Worm (Caenorhabditis elegans) whole organism, mixed stage, embryonic: ENCODE measurements around the gene lurp-1.

Experiments used
- M03D4.4 ChIP-seq: sonication (generic microtip); optimal IDR thresholded peaks from 2 replicates; lab custom pipeline; 2017; ENCODE audit warnings: mild to moderate bottlenecking, missing genetic modification characterization, missing compliant biosample characterization
- bed-3 ChIP-seq: fragments of 200-800 bp; sonication (Bioruptor generic); optimal IDR thresholded peaks from 3 replicates; lab custom pipeline; 2018; ENCODE audit warnings: mild to moderate bottlenecking, missing genetic modification characterization, moderate library complexity, missing compliant biosample characterization
- ceh-39 ChIP-seq: fragments of 150-350 bp; optimal IDR thresholded peaks from 2 replicates; lab custom pipeline; 2014; ENCODE audit warnings: missing biosample characterization, missing genetic modification characterization
- ceh-43 ChIP-seq: fragments of 200-800 bp; sonication (Bioruptor generic); optimal IDR thresholded peaks from 2 replicates; lab custom pipeline; 2018; ENCODE audit warnings: mild to moderate bottlenecking, missing genetic modification characterization, moderate library complexity, missing compliant biosample characterization
- ces-1 ChIP-seq: fragments of 150-350 bp; optimal IDR thresholded peaks from 2 replicates; lab custom pipeline; 2014; ENCODE audit warnings: missing biosample characterization, missing genetic modification reagents, missing genetic modification characterization
- cnd-1 ChIP-seq: fragments of 200-800 bp; sonication (Bioruptor generic); optimal IDR thresholded peaks from 2 replicates; lab custom pipeline; 2018; ENCODE audit warnings: mild to moderate bottlenecking, missing genetic modification characterization, missing compliant biosample characterization
- drap-1 ChIP-seq: fragments of 200-800 bp; sonication (Bioruptor generic); optimal IDR thresholded peaks from 3 replicates; lab custom pipeline; 2018; ENCODE audit warnings: mild to moderate bottlenecking, missing genetic modification characterization, missing compliant biosample characterization
- elt-1 ChIP-seq: sonication (generic microtip); optimal IDR thresholded peaks from 2 replicates; lab custom pipeline; 2017; ENCODE audit warnings: missing genetic modification characterization, mild to moderate bottlenecking, missing compliant biosample characterization, antibody characterized with exemption, moderate library complexity, borderline replicate concordance; ENCODE audit not compliant: insufficient read depth
- elt-3 ChIP-seq: fragments of 150-350 bp; optimal IDR thresholded peaks from 2 replicates; lab custom pipeline; 2014; ENCODE audit warnings: missing biosample characterization, missing genetic modification characterization
- flh-1 ChIP-seq: fragments of 200-800 bp; sonication (Bioruptor generic); optimal IDR thresholded peaks from 2 replicates; lab custom pipeline; 2018; ENCODE audit warnings: mild to moderate bottlenecking, missing genetic modification characterization, moderate library complexity, missing compliant biosample characterization
- ham-2 ChIP-seq: fragments of 200-800 bp; sonication (Bioruptor generic); optimal IDR thresholded peaks from 2 replicates; lab custom pipeline; 2018; ENCODE audit warnings: mild to moderate bottlenecking, missing genetic modification characterization, missing compliant biosample characterization
- hlh-1 ChIP-seq: fragments of 150-350 bp; optimal IDR thresholded peaks from 2 replicates; lab custom pipeline; 2014; ENCODE audit warnings: missing biosample characterization, missing genetic modification reagents, missing genetic modification characterization
- lin-13 ChIP-seq: fragments of 150-350 bp; optimal IDR thresholded peaks from 2 replicates; lab custom pipeline; 2014; ENCODE audit warnings: missing biosample characterization, missing genetic modification characterization
- lsy-2 ChIP-seq: fragments of 150-350 bp; optimal IDR thresholded peaks from 2 replicates; lab custom pipeline; 2014; ENCODE audit warnings: missing biosample characterization, missing genetic modification characterization
- mab-5 ChIP-seq: fragments of 150-350 bp; optimal IDR thresholded peaks from 2 replicates; lab custom pipeline; 2014; ENCODE audit warnings: missing biosample characterization, missing genetic modification characterization
- mep-1 ChIP-seq: fragments of 150-350 bp; optimal IDR thresholded peaks from 2 replicates; lab custom pipeline; 2017; ENCODE audit warnings: missing biosample characterization, missing genetic modification reagents, missing genetic modification characterization, inconsistent platforms
- mls-2 ChIP-seq: sonication (generic microtip); optimal IDR thresholded peaks from 2 replicates; lab custom pipeline; 2016; ENCODE audit warnings: mild to moderate bottlenecking, missing genetic modification characterization, moderate library complexity, missing compliant biosample characterization
- nhr-12 ChIP-seq: fragments of 150-350 bp; optimal IDR thresholded peaks from 2 replicates; lab custom pipeline; 2014; ENCODE audit warnings: missing biosample characterization, missing genetic modification characterization
- nhr-2 ChIP-seq: fragments of 150-350 bp; optimal IDR thresholded peaks from 2 replicates; lab custom pipeline; 2014; ENCODE audit warnings: missing biosample characterization, missing genetic modification characterization
- nhr-237 ChIP-seq: fragments of 150-350 bp; optimal IDR thresholded peaks from 2 replicates; lab custom pipeline; 2014; ENCODE audit warnings: missing biosample characterization, missing genetic modification characterization
- nhr-28 ChIP-seq: fragments of 150-350 bp; optimal IDR thresholded peaks from 2 replicates; lab custom pipeline; 2014; ENCODE audit warnings: missing biosample characterization, missing genetic modification characterization
- nhr-76 ChIP-seq: sonication (generic microtip); optimal IDR thresholded peaks from 2 replicates; lab custom pipeline; 2017; ENCODE audit warnings: missing biosample characterization, missing genetic modification characterization
- pha-4 ChIP-seq: fragments of 150-350 bp; optimal IDR thresholded peaks from 2 replicates; lab custom pipeline; 2018; ENCODE audit warnings: missing biosample characterization, missing genetic modification reagents, missing genetic modification characterization
- sem-2 ChIP-seq: fragments of 200-800 bp; sonication (Bioruptor generic); optimal IDR thresholded peaks from 2 replicates; lab custom pipeline; 2018; ENCODE audit warnings: mild to moderate bottlenecking, missing genetic modification characterization, missing compliant biosample characterization
- sptf-1 ChIP-seq: sonication (generic microtip); optimal IDR thresholded peaks from 2 replicates; lab custom pipeline; 2017; ENCODE audit warnings: mild to moderate bottlenecking, missing genetic modification characterization, moderate library complexity, missing compliant biosample characterization
- tbx-8 ChIP-seq: fragments of 200-800 bp; sonication (Bioruptor generic); optimal IDR thresholded peaks from 2 replicates; lab custom pipeline; 2018; ENCODE audit warnings: mild to moderate bottlenecking, missing genetic modification characterization, moderate library complexity, missing compliant biosample characterization
- unc-120 ChIP-seq: sonication (generic microtip); optimal IDR thresholded peaks from 2 replicates; lab custom pipeline; 2017; ENCODE audit warnings: missing genetic modification characterization, missing compliant biosample characterization; ENCODE audit not compliant: poor library complexity, severe bottlenecking
- unc-39 ChIP-seq: fragments of 150-350 bp; optimal IDR thresholded peaks from 2 replicates; lab custom pipeline; 2014; ENCODE audit warnings: missing biosample characterization, missing genetic modification characterization
- unc-62 ChIP-seq: fragments of 150-350 bp; optimal IDR thresholded peaks from 2 replicates; lab custom pipeline; 2014; ENCODE audit warnings: missing biosample characterization, missing genetic modification reagents, missing genetic modification characterization
- ztf-11 ChIP-seq: fragments of 150-350 bp; optimal IDR thresholded peaks from 2 replicates; lab custom pipeline; 2014; ENCODE audit warnings: missing biosample characterization, missing genetic modification characterization

Gene lurp-1

DNA sequence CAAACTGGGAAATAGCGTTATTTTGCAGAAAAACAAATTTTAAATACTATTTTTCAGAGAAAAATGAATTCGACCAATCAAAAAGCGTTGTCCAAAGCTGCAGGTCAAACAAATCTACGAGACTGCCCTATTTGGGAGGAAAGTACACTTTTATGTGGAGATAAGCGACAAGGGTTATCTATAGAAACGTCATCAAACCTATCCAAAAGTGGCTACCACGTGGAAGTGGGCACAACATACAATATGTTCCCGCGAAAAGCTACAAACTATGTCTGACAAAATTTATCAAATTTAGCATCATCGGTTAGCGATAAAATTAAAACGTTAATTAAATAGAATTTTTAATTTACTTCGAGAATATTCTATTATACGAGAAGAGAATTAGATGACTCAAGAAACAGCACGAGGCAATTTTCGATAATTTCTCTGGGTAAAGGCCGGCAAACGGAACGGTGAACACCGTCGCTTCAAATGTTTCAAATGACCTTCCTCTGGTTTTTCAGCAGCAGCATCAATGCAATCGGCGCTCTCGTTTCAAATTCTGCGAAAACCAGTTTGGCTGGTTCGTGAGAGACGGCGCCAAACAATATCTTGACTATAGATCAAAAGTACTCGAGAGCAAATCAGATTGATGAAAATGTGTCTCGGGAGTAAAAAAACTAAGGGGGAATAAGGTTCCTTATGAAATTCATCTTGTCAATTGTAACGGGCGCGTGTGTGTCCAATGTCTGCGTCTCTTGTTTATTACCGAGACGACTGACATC lies 18.8 kb upstream of the lurp-1 start:
- TF ChIP-seq nhr-237 (tag; lab: Kevin White, UChicago) (no peak), flh-1 (GFP tag; lab: Kevin White, UChicago) (no peak), nhr-12 (tag; lab: Kevin White, UChicago) (no peak), ztf-11 (tag; lab: Kevin White, UChicago) (no peak), mep-1 (tag; lab: Kevin White, UChicago) (no peak), nhr-2 (tag; lab: Kevin White, UChicago) (no peak), unc-39 (no peak), bed-3 (GFP tag; lab: Kevin White, UChicago) (no peak), sptf-1 (tag; lab: Kevin White, UChicago) (no peak), ces-1 (GFP tag; lab: Kevin White, UChicago) (no peak)

DNA sequence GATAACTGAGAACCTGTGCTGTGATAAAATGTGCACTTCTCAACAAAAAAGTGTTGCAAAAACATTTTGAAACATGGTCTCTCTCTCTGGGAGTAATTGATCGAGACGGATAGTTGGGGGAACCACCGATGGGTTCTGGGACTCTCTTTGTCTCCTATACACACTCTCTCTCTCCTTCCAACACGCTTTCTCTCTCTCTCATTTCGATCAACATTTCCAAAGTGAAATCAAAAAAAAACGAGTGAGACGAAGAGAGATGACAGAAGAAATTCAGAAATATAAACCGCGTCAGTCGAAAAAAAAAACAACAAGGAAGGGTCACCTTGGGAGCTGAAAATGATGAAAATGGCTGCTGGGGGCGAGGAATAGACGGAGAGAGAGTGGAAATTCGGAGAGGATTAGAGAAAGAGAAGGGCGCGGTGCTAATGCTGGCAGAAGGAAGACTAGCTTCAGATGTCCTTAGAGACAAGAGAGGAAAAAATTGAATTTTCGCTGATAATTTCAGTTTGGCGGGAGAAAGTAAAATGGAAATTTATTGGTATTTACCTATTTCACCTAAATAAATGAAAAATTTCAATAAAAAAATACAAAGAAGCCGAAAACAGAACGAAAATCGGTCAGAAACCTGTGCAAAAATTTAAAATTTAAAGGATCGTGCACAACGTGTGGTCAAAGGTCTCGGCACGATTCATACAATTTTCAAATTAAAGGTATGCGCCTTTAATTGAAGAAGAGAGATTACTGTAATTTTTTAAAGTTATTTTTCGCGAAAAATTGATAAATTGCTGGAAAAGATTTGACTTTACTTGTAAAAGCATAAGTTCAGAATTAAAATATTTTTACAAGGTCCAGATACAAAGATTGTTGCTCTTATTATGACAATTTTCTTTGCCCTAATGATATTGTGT lies 17.7 kb upstream of the lurp-1 start:
- TF ChIP-seq lin-13 (tag; lab: Kevin White, UChicago) (no peak), ces-1 (GFP tag; lab: Kevin White, UChicago) (no peak), hlh-1 (tag; lab: Kevin White, UChicago) (peak; percentile 1)

DNA sequence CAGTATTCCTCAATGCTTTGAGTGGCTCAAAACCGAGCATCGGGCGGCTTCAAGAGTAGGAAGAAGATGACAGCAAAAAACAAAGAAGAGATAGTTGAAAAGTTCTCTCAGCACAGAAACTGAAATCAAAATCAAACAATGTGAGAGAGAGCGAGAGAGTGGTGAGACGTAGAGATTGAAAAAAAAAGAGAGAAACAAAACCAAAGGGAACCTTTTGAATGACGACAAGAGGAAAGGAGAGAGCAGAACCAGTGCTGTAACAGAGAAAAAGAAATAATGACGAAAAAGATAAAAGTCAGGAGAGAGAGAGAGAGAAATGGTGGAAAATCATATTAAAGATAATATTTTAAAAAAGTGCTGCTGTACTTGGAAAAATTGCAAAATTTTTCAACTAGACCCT lies 13.5 kb upstream of the lurp-1 start:
- no peak for TF ChIP-seq nhr-76 (tag; lab: Kevin White, UChicago)
- no peak for TF ChIP-seq mab-5 (tag; lab: Kevin White, UChicago)
- no peak for TF ChIP-seq bed-3 (GFP tag; lab: Kevin White, UChicago)
- no peak for TF ChIP-seq elt-3 (tag; lab: Kevin White, UChicago)
- peak; percentile 13 for TF ChIP-seq unc-62 (GFP tag; lab: Kevin White, UChicago)
- TF ChIP-seq sem-2 = no peak
- no peak for TF ChIP-seq elt-1 (tag; lab: Kevin White, UChicago)
- no peak for TF ChIP-seq nhr-2 (tag; lab: Kevin White, UChicago)
- TF ChIP-seq unc-120 = peak; percentile 43
- TF ChIP-seq ces-1 (GFP tag; lab: Kevin White, UChicago) = no peak
- no peak for TF ChIP-seq nhr-28 (tag; lab: Kevin White, UChicago)
- no peak for TF ChIP-seq lsy-2 (tag; lab: Kevin White, UChicago)
- no peak for TF ChIP-seq tbx-8
- no peak for TF ChIP-seq drap-1
- no peak for TF ChIP-seq lin-13 (tag; lab: Kevin White, UChicago)
- no peak for TF ChIP-seq ham-2 (GFP tag; lab: Kevin White, UChicago)
- TF ChIP-seq sptf-1 (tag; lab: Kevin White, UChicago) = no peak
- no peak for TF ChIP-seq mls-2 (tag; lab: Kevin White, UChicago)

DNA sequence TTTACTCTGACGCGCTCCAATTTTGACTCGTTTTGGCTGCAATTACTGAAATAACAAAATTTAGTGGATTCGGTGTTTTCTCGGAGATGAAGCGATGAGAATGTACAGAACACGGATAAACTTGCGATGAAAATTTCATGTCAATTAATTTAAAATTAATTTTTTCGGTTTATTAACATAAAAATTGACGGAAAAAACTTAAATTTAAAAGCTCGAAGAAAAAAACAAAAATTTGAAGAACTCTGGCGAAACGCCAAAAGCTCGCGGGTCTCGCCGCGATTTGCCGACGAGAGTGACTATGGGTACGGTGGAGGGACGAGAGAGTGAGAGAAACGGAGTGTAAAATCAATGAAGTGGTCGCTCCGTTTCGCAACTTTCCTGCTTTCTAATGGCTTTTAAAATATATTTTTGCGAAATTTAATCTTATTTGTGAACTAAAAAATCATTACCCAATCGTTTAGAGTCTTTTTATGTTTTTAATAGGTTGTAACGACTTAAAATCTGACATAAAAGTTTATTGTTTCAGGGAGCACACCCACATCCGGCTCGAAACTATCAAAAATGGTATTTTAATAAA lies 12.0 kb upstream of the lurp-1 start, which contains the start of the genes gmps-1 and cap-2:
Gene gmps-1 (minus strand): TSS at position 51 of the 577 bp plus-strand sequence.
Gene cap-2 (plus strand): TSS at position 527 of the 577 bp plus-strand sequence.
- TF ChIP-seq lsy-2 (tag; lab: Kevin White, UChicago) = peak; percentile 100
- TF ChIP-seq ces-1 (GFP tag; lab: Kevin White, UChicago) = peak; percentile 68
- peak; percentile 22 for TF ChIP-seq unc-120
- TF ChIP-seq ceh-43 (GFP tag; lab: Kevin White, UChicago) = peak; percentile 15
- TF ChIP-seq unc-62 (GFP tag; lab: Kevin White, UChicago) = peak; percentile 22
- peak; percentile 37 for TF ChIP-seq nhr-2 (tag; lab: Kevin White, UChicago)
- TF ChIP-seq drap-1 = peak; percentile 31
- peak; percentile 86 for TF ChIP-seq nhr-237 (tag; lab: Kevin White, UChicago)
- TF ChIP-seq tbx-8 = no peak
- TF ChIP-seq nhr-12 (tag; lab: Kevin White, UChicago) = no peak
- peak; percentile 75 for TF ChIP-seq sptf-1 (tag; lab: Kevin White, UChicago)
- no peak for TF ChIP-seq nhr-76 (tag; lab: Kevin White, UChicago)
- peak; percentile 82 for TF ChIP-seq pha-4 (tag; lab: Kevin White, UChicago)
- TF ChIP-seq mls-2 (tag; lab: Kevin White, UChicago) = peak; percentile 51
- peak; percentile 72 for TF ChIP-seq ceh-39 (tag; lab: Kevin White, UChicago)
- TF ChIP-seq elt-3 (tag; lab: Kevin White, UChicago) = no peak
- peak; percentile 84 for TF ChIP-seq lin-13 (tag; lab: Kevin White, UChicago)
- TF ChIP-seq hlh-1 (tag; lab: Kevin White, UChicago) = peak; percentile 53
- no peak for TF ChIP-seq cnd-1 (tag; lab: Kevin White, UChicago)
- peak; percentile 28 for TF ChIP-seq M03D4.4
- peak; percentile 92 for TF ChIP-seq mep-1 (tag; lab: Kevin White, UChicago)
- no peak for TF ChIP-seq ham-2 (GFP tag; lab: Kevin White, UChicago)
